Worm (Caenorhabditis elegans) whole organism, L4 larva: ENCODE results near the gene C29F9.6.
A peak's percentile ranks its signal among the peaks of the same experiment; 100 is the strongest.
"Not testable (repeated sequence)": the region's sequence is repeated elsewhere in the genome, so short reads cannot be mapped to it uniquely, and the experiment has no call there.

ENCODE experiments used
- F37D6.2 ChIP-seq: sonication (generic microtip); optimal IDR thresholded peaks from 2 replicates; lab custom pipeline; 2016; ENCODE audit warnings: mild to moderate bottlenecking, missing genetic modification characterization, missing compliant biosample characterization
- Y5F2A.4 ChIP-seq: fragments of 200-800 bp; sonication (Bioruptor generic); optimal IDR thresholded peaks from 2 replicates; lab custom pipeline; 2018; ENCODE audit warnings: mild to moderate bottlenecking, missing genetic modification characterization, missing compliant biosample characterization
- ZK546.5 ChIP-seq, 2 experiments: sonication (generic microtip); optimal IDR thresholded peaks; 2 replicates each; lab custom pipeline; 2017; ENCODE audit warnings: missing biosample characterization in 2 of 2, missing genetic modification characterization in 2 of 2
- aha-1 ChIP-seq: fragments of 150-350 bp; peaks from one replicate; lab custom pipeline; 2014; ENCODE audit warnings: missing biosample characterization, missing genetic modification characterization
- attf-4 ChIP-seq: sonication (generic microtip); optimal IDR thresholded peaks from 3 replicates; lab custom pipeline; 2017; ENCODE audit warnings: missing biosample characterization, missing genetic modification characterization
- ceh-20 ChIP-seq: fragments of 200-800 bp; sonication (Bioruptor generic); IDR thresholded peaks from 2 replicates; pipeline ENCODE4 v1.3.6; 2022; ENCODE audit warnings: missing genetic modification reagents, missing genetic modification characterization, missing compliant biosample characterization
- ces-1 ChIP-seq: fragments of 150-350 bp; sonication (generic microtip); optimal IDR thresholded peaks from 4 replicates; lab custom pipeline; 2014; ENCODE audit warnings: missing biosample characterization, missing genetic modification reagents, missing genetic modification characterization
- daf-12 ChIP-seq: fragments of 150-350 bp; optimal IDR thresholded peaks from 2 replicates; lab custom pipeline; 2014; ENCODE audit warnings: missing biosample characterization, missing genetic modification reagents, missing genetic modification characterization
- daf-16 ChIP-seq, 3 experiments: sonication (generic microtip); optimal IDR thresholded peaks; 2 replicates each; lab custom pipeline; 2016 to 2017; ENCODE audit warnings: missing genetic modification characterization in 3 of 3, missing genetic modification reagents in 3 of 3, mild to moderate bottlenecking in 2 of 3, missing compliant biosample characterization in 2 of 3, missing biosample characterization in 1 of 3, moderate library complexity in 1 of 3
- daf-8 ChIP-seq: fragments of 200-800 bp; sonication (Bioruptor generic); IDR thresholded peaks from 2 replicates; pipeline ENCODE4 v1.3.6; 2022; ENCODE audit warnings: missing genetic modification characterization, missing compliant biosample characterization
- dmd-8 ChIP-seq: fragments of 200-800 bp; sonication (Bioruptor generic); IDR thresholded peaks from 2 replicates; pipeline ENCODE4 v1.3.6; 2022; ENCODE audit warnings: missing genetic modification characterization, missing compliant biosample characterization
- dpl-1 ChIP-seq: fragments of 150-350 bp; optimal IDR thresholded peaks from 2 replicates; lab custom pipeline; 2014; ENCODE audit warnings: missing biosample characterization, missing genetic modification reagents, missing genetic modification characterization
- dve-1 ChIP-seq: sonication (generic microtip); optimal IDR thresholded peaks from 2 replicates; lab custom pipeline; 2017; ENCODE audit warnings: antibody characterized with exemption, mild to moderate bottlenecking, missing genetic modification characterization, missing compliant biosample characterization; ENCODE audit not compliant: insufficient read depth
- egl-27 ChIP-seq: sonication (generic microtip); optimal IDR thresholded peaks from 3 replicates; lab custom pipeline; 2017; ENCODE audit warnings: missing biosample characterization, missing genetic modification reagents, missing genetic modification characterization
- fkh-10 ChIP-seq: fragments of 150-350 bp; optimal IDR thresholded peaks from 2 replicates; lab custom pipeline; 2014; ENCODE audit warnings: missing biosample characterization, missing genetic modification reagents, missing genetic modification characterization
- fos-1 ChIP-seq: fragments of 150-350 bp; optimal IDR thresholded peaks from 2 replicates; lab custom pipeline; 2014; ENCODE audit warnings: missing biosample characterization, missing genetic modification characterization
- hif-1 ChIP-seq, 2 experiments: sonication (generic microtip); optimal IDR thresholded peaks; 2 replicates each; lab custom pipeline; 2016 to 2017; ENCODE audit warnings: missing compliant biosample characterization in 2 of 2, missing genetic modification characterization in 2 of 2, missing genetic modification reagents in 2 of 2, missing genotype in 2 of 2, mild to moderate bottlenecking in 1 of 2
- hmg-1.1 ChIP-seq: fragments of 200-800 bp; sonication (Bioruptor generic); IDR thresholded peaks from 2 replicates; pipeline ENCODE4 v1.3.6; 2022; ENCODE audit warnings: missing genetic modification reagents, missing genetic modification characterization, missing compliant biosample characterization
- lin-1 ChIP-seq: fragments of 200-800 bp; sonication (Bioruptor generic); IDR thresholded peaks from 2 replicates; pipeline ENCODE4 v1.3.6; 2022; ENCODE audit warnings: missing genetic modification reagents, missing genetic modification characterization, missing compliant biosample characterization
- lin-13 ChIP-seq: fragments of 150-350 bp; optimal IDR thresholded peaks from 2 replicates; lab custom pipeline; 2014; ENCODE audit warnings: missing biosample characterization, missing genetic modification reagents, missing genetic modification characterization
- lin-38 ChIP-seq: fragments of 200-800 bp; sonication (Bioruptor generic); IDR thresholded peaks from 2 replicates; pipeline ENCODE4 v1.3.6; 2022; ENCODE audit warnings: missing genetic modification reagents, missing genetic modification characterization, missing compliant biosample characterization
- lir-3 ChIP-seq: sonication (generic microtip); optimal IDR thresholded peaks from 2 replicates; lab custom pipeline; 2016; ENCODE audit warnings: mild to moderate bottlenecking, missing genetic modification characterization, missing compliant biosample characterization
- mep-1 ChIP-seq: fragments of 150-350 bp; sonication (generic microtip); optimal IDR thresholded peaks from 3 replicates; lab custom pipeline; 2014; ENCODE audit warnings: missing biosample characterization, missing genetic modification characterization
- mes-2 ChIP-seq: sonication (generic microtip); optimal IDR thresholded peaks from 2 replicates; lab custom pipeline; 2016; ENCODE audit warnings: missing genotype, mild to moderate bottlenecking, missing genetic modification characterization, missing compliant biosample characterization; ENCODE audit not compliant: poor library complexity, severe bottlenecking
- nhr-111 ChIP-seq: fragments of 200-800 bp; sonication (Bioruptor generic); optimal IDR thresholded peaks from 2 replicates; lab custom pipeline; 2018; ENCODE audit warnings: mild to moderate bottlenecking, missing genetic modification characterization, missing compliant biosample characterization
- nhr-237 ChIP-seq: sonication (generic microtip); optimal IDR thresholded peaks from 2 replicates; lab custom pipeline; 2017; ENCODE audit warnings: missing biosample characterization, missing genetic modification characterization
- nhr-42 ChIP-seq: fragments of 200-800 bp; sonication (Bioruptor generic); IDR thresholded peaks from 2 replicates; pipeline ENCODE4 v1.3.6; 2022; ENCODE audit warnings: missing genetic modification characterization, missing compliant biosample characterization
- nhr-6 ChIP-seq: fragments of 150-350 bp; optimal IDR thresholded peaks from 2 replicates; lab custom pipeline; 2014; ENCODE audit warnings: missing biosample characterization, missing genetic modification characterization
- nhr-76 ChIP-seq: fragments of 150-350 bp; optimal IDR thresholded peaks from 2 replicates; lab custom pipeline; 2014; ENCODE audit warnings: missing biosample characterization, missing genetic modification characterization
- nhr-77 ChIP-seq: fragments of 150-350 bp; optimal IDR thresholded peaks from 2 replicates; lab custom pipeline; 2014; ENCODE audit warnings: missing biosample characterization, missing genetic modification characterization
- php-3 ChIP-seq: fragments of 200-800 bp; sonication (Bioruptor generic); IDR thresholded peaks from 2 replicates; pipeline ENCODE4 v1.3.6; 2022; ENCODE audit warnings: missing genetic modification reagents, missing genetic modification characterization, missing compliant biosample characterization
- sdz-12 ChIP-seq: fragments of 200-800 bp; sonication (Bioruptor generic); optimal IDR thresholded peaks from 2 replicates; lab custom pipeline; 2018; ENCODE audit warnings: mild to moderate bottlenecking, missing genetic modification characterization, missing compliant biosample characterization
- set-16 ChIP-seq: fragments of 200-800 bp; sonication (Bioruptor generic); IDR thresholded peaks from 2 replicates; pipeline ENCODE4 v1.3.6; 2022; ENCODE audit warnings: missing genetic modification reagents, missing genetic modification characterization, missing compliant biosample characterization
- snpc-1.2 ChIP-seq: fragments of 200-800 bp; sonication (Bioruptor generic); IDR thresholded peaks from 2 replicates; pipeline ENCODE4 v1.3.6; 2022; ENCODE audit warnings: missing genetic modification reagents, missing genetic modification characterization, missing compliant biosample characterization
- snpc-4 ChIP-seq: fragments of 150-350 bp; optimal IDR thresholded peaks from 2 replicates; lab custom pipeline; 2014; ENCODE audit warnings: missing biosample characterization, missing genetic modification characterization
- unc-62 ChIP-seq, 3 experiments: fragments of 150-350 bp in 1 of 3; sonication (generic microtip); optimal IDR thresholded peaks in 2 of 3; peaks in 1 of 3; 1 replicate in 1 of 3; 2 replicates in 2 of 3; lab custom pipeline; 2014 to 2017; ENCODE audit warnings: missing biosample characterization in 3 of 3, missing genetic modification characterization in 3 of 3, missing genetic modification reagents in 3 of 3, missing genotype in 1 of 3
- vab-7 ChIP-seq: fragments of 200-800 bp; sonication (Bioruptor generic); IDR thresholded peaks from 2 replicates; pipeline ENCODE4 v1.3.6; 2022; ENCODE audit warnings: missing genetic modification reagents, missing genetic modification characterization, missing compliant biosample characterization
- zfp-2 ChIP-seq: sonication (generic microtip); optimal IDR thresholded peaks from 2 replicates; lab custom pipeline; 2016; ENCODE audit warnings: mild to moderate bottlenecking, missing genetic modification characterization, missing compliant biosample characterization
- zip-11 ChIP-seq: fragments of 200-800 bp; sonication (Bioruptor generic); IDR thresholded peaks from 2 replicates; pipeline ENCODE4 v1.3.6; 2022; ENCODE audit warnings: missing genetic modification characterization, missing compliant biosample characterization

Gene C29F9.6

DNA sequence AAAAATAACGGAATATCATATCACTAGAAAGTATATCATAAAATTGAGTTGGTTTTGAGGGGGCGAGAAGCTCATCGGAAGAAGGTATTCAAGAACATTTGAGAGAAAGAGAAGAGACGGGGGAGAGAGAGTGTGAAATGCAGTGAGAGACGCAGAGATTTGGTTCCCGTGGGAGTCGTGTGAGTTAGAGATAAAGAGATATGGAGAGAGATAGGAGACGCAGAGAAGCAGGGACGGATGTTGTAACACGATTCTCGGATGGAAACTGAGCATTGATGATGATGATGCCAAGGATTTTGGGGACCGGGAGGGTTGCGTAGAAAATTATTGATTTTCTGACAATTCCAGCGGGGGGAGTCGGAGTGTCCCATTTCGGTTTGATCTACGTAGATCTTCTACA is 18.5 kb upstream of the C29F9.6 start (continued):
- 0 out of 2 replicates have a peak, but pooled peaks have one; percentile 29 for TF ChIP-seq nhr-42 (GFP tag; lab: Robert Waterston, UW)
- TF ChIP-seq, all 104 proteins: peak for 8

DNA sequence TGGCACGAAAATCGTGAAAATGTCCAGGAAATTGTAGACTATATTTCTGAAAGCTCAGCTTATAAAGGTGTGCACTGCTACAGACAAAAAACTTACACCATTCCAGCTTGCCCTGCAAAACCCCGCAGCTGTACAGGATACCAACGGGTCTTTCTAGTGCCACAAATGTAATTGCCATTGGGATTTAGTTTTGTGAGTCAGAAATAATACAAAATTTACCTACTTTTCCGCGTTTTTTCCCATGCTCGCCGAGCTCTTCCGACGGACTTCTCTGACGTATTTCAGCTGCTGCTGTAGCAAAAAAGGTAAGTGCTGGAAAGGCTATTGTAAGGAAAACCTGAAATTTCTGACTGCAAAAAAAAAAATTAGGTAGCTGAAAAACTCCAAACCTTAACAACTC is 17.7 kb upstream of the C29F9.6 start, which contains the start of gene C29F9.8:
TSS of gene C29F9.8 (minus strand) at position 101 of the 400 bp plus-strand sequence.
- TF ChIP-seq lin-13 (GFP tag; lab: Kevin White, UChicago); nhr-6 (tag; lab: Kevin White, UChicago); fos-1 (tag; lab: Kevin White, UChicago): not testable (repeated sequence)

DNA sequence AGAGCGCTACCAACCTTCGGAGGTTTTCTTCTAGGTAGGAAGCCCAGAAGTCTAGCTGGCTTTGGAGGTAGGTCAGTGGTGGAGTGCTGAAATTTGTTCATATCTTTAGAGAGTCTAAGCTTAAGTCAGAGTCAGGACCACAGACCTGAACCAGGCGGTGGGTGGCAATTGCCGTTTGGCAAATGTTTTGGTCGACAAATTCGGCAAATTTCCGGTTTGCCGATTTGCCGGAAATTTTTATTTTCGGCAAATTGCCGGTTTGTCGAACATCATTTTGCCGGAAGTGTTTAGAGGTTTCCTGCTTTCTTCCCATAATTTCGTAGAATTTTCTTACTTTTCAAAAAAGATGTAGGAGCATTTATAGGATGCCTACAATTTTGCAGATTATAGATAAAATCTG is 15.9 kb upstream of the C29F9.6 start, which contains the start of gene C29F9.9:
TSS of gene C29F9.9 (minus strand) at position 101 of the 400 bp plus-strand sequence.
- not testable (repeated sequence) for TF ChIP-seq daf-12 (tag; lab: Kevin White, UChicago); attf-4 (tag; lab: Kevin White, UChicago); sdz-12 (GFP tag; lab: Kevin White, UChicago)
- TF ChIP-seq, all 104 proteins: peak for 0; not testable (repeated sequence) for 104

DNA sequence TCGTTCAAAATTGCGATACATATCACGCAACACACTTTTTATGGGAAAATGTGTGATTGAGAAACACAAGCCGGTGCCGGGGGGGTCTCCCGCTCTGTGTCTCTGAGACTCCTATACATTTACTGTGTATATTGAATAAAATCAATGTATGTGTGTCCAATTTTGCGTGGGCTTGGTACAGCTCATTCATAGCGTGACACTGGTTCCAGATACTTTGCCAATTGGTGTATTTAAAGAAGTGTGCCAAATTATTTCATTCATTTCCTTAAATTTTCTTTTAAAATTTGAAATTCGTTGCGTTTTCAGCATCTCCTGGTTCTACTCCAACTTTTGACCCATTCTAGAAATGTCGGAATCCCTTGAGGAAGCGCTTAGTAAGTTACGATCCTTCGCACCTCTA is 2.5 kb downstream of the C29F9.6 start, which contains the start of gene C29F9.5:
TSS of gene C29F9.5 (plus strand) at position 301 of the 400 bp plus-strand sequence.
- TF ChIP-seq dmd-8 (GFP tag; lab: Robert Waterston, UW) (no peak), unc-62 (GFP tag; optimal IDR thresholded peaks at IDR 0.05 in 1 of 2; lab: Kevin White, UChicago) (peak in 1 of 2 experiments; percentile 59), unc-62 (tag; optimal IDR thresholded peaks at IDR 0.05; lab: Kevin White, UChicago) (no peak)

DNA sequence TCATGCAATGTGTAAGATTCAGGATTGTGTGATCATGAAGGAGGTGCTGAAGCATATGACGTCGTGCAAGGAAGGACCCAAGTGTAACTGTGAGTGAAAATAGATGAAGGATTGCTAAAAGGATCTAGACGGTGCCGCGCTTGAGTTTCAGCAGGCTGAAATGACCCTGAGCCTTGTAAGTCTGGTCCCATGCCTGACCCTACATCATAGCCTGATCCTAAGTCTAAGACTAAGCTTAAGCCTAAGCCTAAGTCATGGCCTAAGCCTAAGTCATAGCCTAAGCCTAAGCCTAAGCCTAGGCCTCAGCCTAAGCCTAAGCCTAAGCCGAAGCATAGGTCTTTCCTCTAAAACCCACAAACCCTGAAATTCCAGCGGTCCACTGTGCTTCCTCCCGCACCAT is 3.2 kb downstream of the C29F9.6 start:
- peak; percentile 91 for TF ChIP-seq aha-1 (tag; lab: Kevin White, UChicago)
- no peak for TF ChIP-seq nhr-77 (tag; lab: Kevin White, UChicago)

DNA sequence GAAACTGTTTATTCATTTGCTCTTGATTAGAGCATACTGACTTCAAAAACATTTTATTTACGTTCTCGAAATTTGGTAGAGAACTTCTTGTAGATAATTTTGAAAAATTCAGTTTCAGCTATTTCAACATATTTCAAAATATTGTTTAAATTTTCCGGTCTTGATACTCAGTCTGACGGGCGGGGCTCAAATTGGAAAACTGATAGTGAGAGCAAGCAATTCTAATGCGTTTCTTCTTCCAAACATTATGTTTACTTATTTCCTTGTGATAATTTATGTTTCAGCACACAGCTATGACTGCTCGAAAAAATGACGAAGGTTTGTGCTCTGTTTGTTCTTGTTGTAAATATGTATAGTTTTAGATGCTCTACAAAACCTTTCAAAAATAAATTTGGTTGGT is 5.5 kb downstream of the C29F9.6 start, which contains the start of gene pals-24:
TSS of gene pals-24 (plus strand) at position 237 of the 400 bp plus-strand sequence.
- TF ChIP-seq lin-1 (GFP tag; lab: Robert Waterston, UW) (no peak), nhr-42 (GFP tag; lab: Robert Waterston, UW) (no peak), hif-1 (tag; optimal IDR thresholded peaks at IDR 0.05; lab: Kevin White, UChicago) (no peak), php-3 (GFP tag; lab: Robert Waterston, UW) (peak; percentile 55; the same call in 1 of the 2 replicates), Y5F2A.4 (GFP tag; lab: Kevin White, UChicago) (no peak), dve-1 (tag; lab: Kevin White, UChicago) (peak; percentile 61), daf-12 (tag; lab: Kevin White, UChicago) (no peak), egl-27 (tag; lab: Kevin White, UChicago) (no peak), ces-1 (no peak), nhr-237 (tag; lab: Kevin White, UChicago) (no peak), daf-8 (GFP tag; lab: Robert Waterston, UW) (no peak), snpc-4 (tag; lab: Kevin White, UChicago) (no peak), nhr-76 (tag; lab: Kevin White, UChicago) (no peak), daf-16 (GFP tag; optimal IDR thresholded peaks at IDR 0.05; lab: Kevin White, UChicago) (no peak), daf-16 (tag; optimal IDR thresholded peaks at IDR 0.05; lab: Kevin White, UChicago) (peak; percentile 98), unc-62 (GFP tag; optimal IDR thresholded peaks at IDR 0.05 in 1 of 2; lab: Kevin White, UChicago) (no peak), unc-62 (tag; optimal IDR thresholded peaks at IDR 0.05; lab: Kevin White, UChicago) (no peak), mes-2 (tag; lab: Kevin White, UChicago) (no peak), ZK546.5 (tag; optimal IDR thresholded peaks at IDR 0.05; lab: Kevin White, UChicago) (no peak), set-16 (GFP tag; lab: Robert Waterston, UW) (no peak), ceh-20 (GFP tag; lab: Robert Waterston, UW) (no peak), fos-1 (tag; lab: Kevin White, UChicago) (no peak), nhr-111 (GFP tag; lab: Kevin White, UChicago) (no peak), fkh-10 (GFP tag; lab: Kevin White, UChicago) (no peak), hmg-1.1 (GFP tag; lab: Robert Waterston, UW) (no peak), F37D6.2 (tag; lab: Kevin White, UChicago) (no peak), snpc-1.2 (GFP tag; lab: Robert Waterston, UW) (no peak), zfp-2 (tag; lab: Kevin White, UChicago) (no peak), zip-11 (no peak), vab-7 (no peak), mep-1 (tag; lab: Kevin White, UChicago) (no peak), nhr-6 (tag; lab: Kevin White, UChicago) (no peak), lin-38 (no peak), dpl-1 (GFP tag; lab: Kevin White, UChicago) (no peak), lir-3 (tag; lab: Kevin White, UChicago) (no peak)
